Worm (Caenorhabditis elegans) whole organism, L4/young adult: ENCODE measurements around the gene polk-1.

Source experiments
- W03F9.2 ChIP-seq: fragments of 150-350 bp; optimal IDR thresholded peaks from 2 replicates; lab custom pipeline; 2014; ENCODE audit warnings: missing biosample characterization, missing genetic modification characterization
- dao-5 ChIP-seq: sonication (generic microtip); optimal IDR thresholded peaks from 2 replicates; lab custom pipeline; 2016; ENCODE audit warnings: missing genotype, missing genetic modification characterization, moderate library complexity, missing compliant biosample characterization
- him-1 ChIP-seq: sonication (generic microtip); optimal IDR thresholded peaks from 2 replicates; lab custom pipeline; 2016; ENCODE audit warnings: missing genotype, missing genetic modification reagents, missing genetic modification characterization, missing compliant biosample characterization

DNA sequence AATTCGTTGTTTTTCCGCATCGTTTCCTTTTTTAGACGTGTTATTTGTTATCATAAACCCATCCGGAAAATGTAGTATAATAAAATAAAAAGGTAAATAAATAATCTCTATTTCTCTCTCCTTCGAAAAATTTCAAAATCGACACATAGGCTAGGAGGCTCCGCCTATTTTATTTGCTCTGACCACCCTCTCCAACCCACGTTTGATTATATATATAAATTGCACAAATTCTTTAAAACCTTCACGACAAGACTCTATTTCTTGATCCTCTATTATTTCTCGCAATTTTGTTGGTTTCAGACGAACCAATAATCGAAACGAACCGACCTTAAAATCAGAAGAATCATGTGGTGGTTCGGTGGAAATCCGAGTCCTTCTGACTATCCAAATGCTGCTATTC is 47.6 kb downstream of the polk-1 start, which contains the start of gene doxa-1:
- TF ChIP-seq him-1 = no peak
- TF ChIP-seq W03F9.2 (tag; lab: Kevin White, UChicago) = no peak
- TF ChIP-seq dao-5 = no peak
